Fruit fly (Drosophila melanogaster) whole organism, adult: ENCODE data around the gene CG9205.

ENCODE experiments used
- CG11617 ChIP-seq: fragments of 200-800 bp; sonication (Bioruptor generic); optimal IDR thresholded peaks from 2 replicates; lab custom pipeline; 2017; ENCODE audit warnings: mild to moderate bottlenecking, missing biosample characterization, missing genetic modification reagents, missing genetic modification characterization
- CG12768 ChIP-seq: fragments of 200-800 bp; sonication (Bioruptor generic); optimal IDR thresholded peaks from 2 replicates; lab custom pipeline; 2017; ENCODE audit warnings: missing biosample characterization, missing genetic modification characterization, mild to moderate bottlenecking, moderate library complexity, missing genetic modification reagents
- CG33017 ChIP-seq: fragments of 200-800 bp; sonication (Bioruptor generic); optimal IDR thresholded peaks from 2 replicates; lab custom pipeline; 2018; ENCODE audit warnings: missing biosample characterization, mild to moderate bottlenecking, missing genetic modification characterization, moderate library complexity
- CG5204 ChIP-seq: fragments of 200-800 bp; sonication (Bioruptor generic); optimal IDR thresholded peaks from 2 replicates; lab custom pipeline; 2016; ENCODE audit warnings: missing biosample characterization, missing genetic modification characterization
- Clk ChIP-seq: fragments of 200-800 bp; sonication (Bioruptor generic); optimal IDR thresholded peaks from 2 replicates; lab custom pipeline; 2017; ENCODE audit warnings: missing biosample characterization, missing genetic modification characterization
- Crg-1 ChIP-seq: fragments of 200-800 bp; sonication (Bioruptor generic); optimal IDR thresholded peaks from 2 replicates; lab custom pipeline; 2016; ENCODE audit warnings: missing biosample characterization, missing genetic modification characterization
- Hr96 ChIP-seq: fragments of 200-800 bp; sonication (Bioruptor generic); optimal IDR thresholded peaks from 2 replicates; lab custom pipeline; 2016; ENCODE audit warnings: missing biosample characterization, missing genetic modification characterization
- cic ChIP-seq: fragments of 200-800 bp; sonication (Bioruptor generic); optimal IDR thresholded peaks from 2 replicates; lab custom pipeline; 2017; ENCODE audit warnings: missing biosample characterization, mild to moderate bottlenecking, missing genetic modification characterization, moderate library complexity
- cnc ChIP-seq, 2 experiments: fragments of >200 bp; optimal IDR thresholded peaks; 2 replicates each; lab custom pipeline; 2017

DNA sequence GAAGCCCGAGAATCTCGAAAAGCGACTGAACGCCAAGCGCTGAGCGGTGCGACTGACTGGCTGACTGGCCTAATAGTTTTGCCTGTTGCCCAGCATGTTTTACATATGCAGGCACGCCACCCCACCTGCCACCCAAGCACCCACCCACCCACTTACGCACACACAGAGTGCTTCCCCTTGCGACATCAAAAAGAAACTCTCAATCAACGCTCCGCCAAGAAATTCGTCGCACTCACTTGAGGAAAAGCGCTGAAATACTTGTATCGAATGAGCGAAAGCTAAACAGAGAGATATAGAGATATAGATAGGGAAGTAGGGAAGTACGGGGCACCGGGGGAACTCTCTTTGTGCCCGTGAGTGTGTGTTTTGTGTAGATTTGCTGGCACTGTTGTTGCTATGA is 34.0 kb upstream of the CG9205 start:
- no peak for TF ChIP-seq Clk
- no peak for TF ChIP-seq CG5204 (GFP tag; lab: Kevin White, UChicago)
- no peak for TF ChIP-seq CG11617
- no peak for TF ChIP-seq Hr96 (GFP tag; lab: Kevin White, UChicago)
- TF ChIP-seq cnc (optimal IDR thresholded peaks at IDR 0.05; lab: Kevin White, UChicago), result no peak
- no peak for TF ChIP-seq Crg-1
- TF ChIP-seq cic, result no peak
- TF ChIP-seq CG33017 (tag; lab: Kevin White, UChicago), result no peak
- peak; percentile 68 for TF ChIP-seq CG12768 (GFP tag; lab: Kevin White, UChicago)
